Worm (Caenorhabditis elegans) whole organism, L1 larva: Measurements from ENCODE around the gene R05G6.10.
A peak's percentile ranks its signal among the peaks of the same experiment; 100 is the strongest.

Experiments used
- C04F5.9 ChIP-seq: sonication (generic microtip); optimal IDR thresholded peaks from 2 replicates; lab custom pipeline; 2016; ENCODE audit warnings: missing genetic modification characterization, missing compliant biosample characterization
- C34B4.2 ChIP-seq: sonication (generic microtip); optimal IDR thresholded peaks from 2 replicates; lab custom pipeline; 2017; ENCODE audit warnings: mild to moderate bottlenecking, missing genetic modification characterization, missing compliant biosample characterization
- F16B12.6 ChIP-seq: fragments of 150-350 bp; optimal IDR thresholded peaks from 2 replicates; lab custom pipeline; 2014; ENCODE audit warnings: missing biosample characterization, missing genetic modification characterization
- Y116A8C.19 ChIP-seq: sonication (generic microtip); optimal IDR thresholded peaks from 2 replicates; lab custom pipeline; 2016; ENCODE audit warnings: missing compliant biosample characterization, missing genetic modification characterization, borderline replicate concordance
- aha-1 ChIP-seq: fragments of 150-350 bp; optimal IDR thresholded peaks from 2 replicates; lab custom pipeline; 2014; ENCODE audit warnings: missing biosample characterization, missing genetic modification characterization
- alr-1 ChIP-seq: fragments of 200-800 bp; sonication (Bioruptor generic); optimal IDR thresholded peaks from 2 replicates; lab custom pipeline; 2018; ENCODE audit warnings: borderline replicate concordance, mild to moderate bottlenecking, missing genetic modification characterization, missing compliant biosample characterization
- aly-2 ChIP-seq: fragments of 150-350 bp; optimal IDR thresholded peaks from 2 replicates; lab custom pipeline; 2014; ENCODE audit warnings: missing biosample characterization, missing genetic modification characterization
- ama-1 ChIP-seq: fragments of 150-350 bp; optimal IDR thresholded peaks from 2 replicates; lab custom pipeline; 2014
- ceh-63 ChIP-seq: fragments of 200-800 bp; sonication (Bioruptor generic); optimal IDR thresholded peaks from 2 replicates; lab custom pipeline; 2018; ENCODE audit warnings: mild to moderate bottlenecking, missing genetic modification characterization, missing compliant biosample characterization
- ceh-8 ChIP-seq: fragments of 200-800 bp; sonication (Bioruptor generic); optimal IDR thresholded peaks from 2 replicates; lab custom pipeline; 2018; ENCODE audit warnings: mild to moderate bottlenecking, missing genetic modification characterization, moderate library complexity, missing compliant biosample characterization
- ceh-82 ChIP-seq, 3 experiments: fragments of 150-350 bp in 1 of 3; sonication (generic microtip) in 2 of 3; optimal IDR thresholded peaks; 2 replicates each; lab custom pipeline; 2014 to 2017; ENCODE audit warnings: missing biosample characterization in 3 of 3, missing genetic modification characterization in 3 of 3
- ceh-88 ChIP-seq: fragments of 200-800 bp; sonication (Bioruptor generic); IDR thresholded peaks from 2 replicates; pipeline ENCODE4 v1.3.6; 2022; ENCODE audit warnings: missing genetic modification characterization, missing compliant biosample characterization
- ces-1 ChIP-seq: fragments of 150-350 bp; optimal IDR thresholded peaks from 2 replicates; lab custom pipeline; 2014; ENCODE audit warnings: missing biosample characterization, missing genetic modification reagents, missing genetic modification characterization
- dpl-1 ChIP-seq, 3 experiments: fragments of 150-350 bp in 2 of 3; sonication (generic microtip) in 1 of 3; optimal IDR thresholded peaks; 2 replicates each; lab custom pipeline; 2014 to 2017; ENCODE audit warnings: missing biosample characterization in 3 of 3, missing genetic modification characterization in 3 of 3, missing genetic modification reagents in 3 of 3
- dsc-1 ChIP-seq: sonication (generic microtip); optimal IDR thresholded peaks from 2 replicates; lab custom pipeline; 2016; ENCODE audit warnings: mild to moderate bottlenecking, missing genetic modification characterization, missing compliant biosample characterization
- egl-27 ChIP-seq, 2 experiments: fragments of 150-350 bp in 1 of 2; sonication (generic microtip); optimal IDR thresholded peaks; 3 replicates each; lab custom pipeline; 2017 to 2018; ENCODE audit warnings: missing biosample characterization in 2 of 2, missing genetic modification characterization in 2 of 2, missing genetic modification reagents in 2 of 2
- elt-3 ChIP-seq, 6 experiments: fragments of 150-350 bp in 1 of 6; sonication (generic microtip); optimal IDR thresholded peaks; 2 replicates each; lab custom pipeline; 2017 to 2018; ENCODE audit warnings: missing biosample characterization in 6 of 6, missing genetic modification characterization in 6 of 6, inconsistent platforms in 1 of 6
- fkh-4 ChIP-seq: sonication (generic microtip); optimal IDR thresholded peaks from 2 replicates; lab custom pipeline; 2016; ENCODE audit warnings: missing compliant biosample characterization, missing genetic modification characterization, borderline replicate concordance
- hlh-17 ChIP-seq: fragments of 200-800 bp; sonication (Bioruptor generic); optimal IDR thresholded peaks from 2 replicates; lab custom pipeline; 2018; ENCODE audit warnings: missing genetic modification characterization, mild to moderate bottlenecking, missing compliant biosample characterization, moderate library complexity, borderline replicate concordance
- irx-1 ChIP-seq: sonication (generic microtip); optimal IDR thresholded peaks from 2 replicates; lab custom pipeline; 2016; ENCODE audit warnings: missing genetic modification characterization, missing compliant biosample characterization
- isw-1 ChIP-seq: fragments of 200-800 bp; sonication (Bioruptor generic); IDR thresholded peaks from 2 replicates; pipeline ENCODE4 v1.3.6; 2022; ENCODE audit warnings: missing genetic modification characterization, missing compliant biosample characterization
- jun-1 ChIP-seq: fragments of 150-350 bp; optimal IDR thresholded peaks from 2 replicates; lab custom pipeline; 2014; ENCODE audit warnings: missing biosample characterization, missing genetic modification reagents, missing genetic modification characterization
- lin-15B ChIP-seq: fragments of 150-350 bp; sonication (generic microtip); optimal IDR thresholded peaks from 3 replicates; lab custom pipeline; 2014; ENCODE audit warnings: missing biosample characterization, missing genetic modification characterization
- lin-35 ChIP-seq, 2 experiments: fragments of 150-350 bp; optimal IDR thresholded peaks; 2 replicates each; lab custom pipeline; 2014; ENCODE audit warnings: missing biosample characterization in 2 of 2, missing genetic modification characterization in 2 of 2, missing genetic modification reagents in 2 of 2
- lir-3 ChIP-seq: sonication (generic microtip); optimal IDR thresholded peaks from 2 replicates; lab custom pipeline; 2016; ENCODE audit warnings: mild to moderate bottlenecking, missing genetic modification characterization, moderate library complexity, missing compliant biosample characterization; ENCODE audit not compliant: poor library complexity
- mdl-1 ChIP-seq, 2 experiments: fragments of 150-350 bp; optimal IDR thresholded peaks; 2 replicates each; lab custom pipeline; 2014 to 2017; ENCODE audit warnings: missing biosample characterization in 2 of 2, missing genetic modification characterization in 2 of 2, inconsistent platforms in 1 of 2
- mep-1 ChIP-seq: fragments of 150-350 bp; optimal IDR thresholded peaks from 2 replicates; lab custom pipeline; 2014; ENCODE audit warnings: missing biosample characterization, missing genetic modification characterization
- nhr-11 ChIP-seq: fragments of 150-350 bp; optimal IDR thresholded peaks from 2 replicates; lab custom pipeline; 2014; ENCODE audit warnings: missing biosample characterization, missing genetic modification characterization
- nhr-19 ChIP-seq: fragments of 200-800 bp; sonication (Bioruptor generic); conservative IDR thresholded peaks from 2 replicates; pipeline ENCODE4 v1.3.6; 2022; ENCODE audit warnings: missing genetic modification characterization, missing compliant biosample characterization
- nhr-237 ChIP-seq: fragments of 150-350 bp; optimal IDR thresholded peaks from 2 replicates; lab custom pipeline; 2014; ENCODE audit warnings: missing biosample characterization, missing genetic modification characterization
- nhr-76 ChIP-seq: sonication (generic microtip); optimal IDR thresholded peaks from 2 replicates; lab custom pipeline; 2017; ENCODE audit warnings: missing biosample characterization, missing genetic modification characterization
- nhr-90 ChIP-seq: sonication (generic microtip); optimal IDR thresholded peaks from 2 replicates; lab custom pipeline; 2016; ENCODE audit warnings: mild to moderate bottlenecking, missing genetic modification characterization, missing compliant biosample characterization; ENCODE audit not compliant: poor library complexity
- pag-3 ChIP-seq: sonication (generic microtip); optimal IDR thresholded peaks from 2 replicates; lab custom pipeline; 2017; ENCODE audit warnings: missing genetic modification characterization, mild to moderate bottlenecking, missing compliant biosample characterization, antibody characterized with exemption, borderline replicate concordance; ENCODE audit not compliant: insufficient read depth
- pax-3 ChIP-seq: fragments of 200-800 bp; sonication (Bioruptor generic); optimal IDR thresholded peaks from 2 replicates; lab custom pipeline; 2018; ENCODE audit warnings: mild to moderate bottlenecking, missing genetic modification characterization, moderate library complexity, missing compliant biosample characterization
- rnt-1 ChIP-seq: sonication (generic microtip); optimal IDR thresholded peaks from 2 replicates; lab custom pipeline; 2016; ENCODE audit warnings: mild to moderate bottlenecking, missing genetic modification characterization, moderate library complexity, missing compliant biosample characterization
- sox-4 ChIP-seq: sonication (generic microtip); optimal IDR thresholded peaks from 2 replicates; lab custom pipeline; 2016; ENCODE audit warnings: missing genetic modification characterization, missing compliant biosample characterization
- sptf-1 ChIP-seq: fragments of 150-350 bp; optimal IDR thresholded peaks from 2 replicates; lab custom pipeline; 2014; ENCODE audit warnings: missing biosample characterization, missing genetic modification characterization
- swsn-7 ChIP-seq: sonication (generic microtip); optimal IDR thresholded peaks from 2 replicates; lab custom pipeline; 2016; ENCODE audit warnings: missing genetic modification characterization, missing compliant biosample characterization
- tlp-1 ChIP-seq: fragments of 150-350 bp; optimal IDR thresholded peaks from 2 replicates; lab custom pipeline; 2014; ENCODE audit warnings: missing biosample characterization, missing genetic modification characterization
- unc-130 ChIP-seq: fragments of 150-350 bp; optimal IDR thresholded peaks from 2 replicates; lab custom pipeline; 2017; ENCODE audit warnings: missing biosample characterization, missing genetic modification characterization, inconsistent platforms
- unc-62 ChIP-seq: fragments of 150-350 bp; optimal IDR thresholded peaks from 2 replicates; lab custom pipeline; 2014; ENCODE audit warnings: missing biosample characterization, missing genetic modification reagents, missing genetic modification characterization
- unc-98 ChIP-seq: fragments of 200-800 bp; sonication (Bioruptor generic); IDR thresholded peaks from 2 replicates; pipeline ENCODE4 v1.3.6; 2022; ENCODE audit warnings: missing genetic modification characterization, missing compliant biosample characterization
- vab-15 ChIP-seq: sonication (generic microtip); optimal IDR thresholded peaks from 2 replicates; lab custom pipeline; 2017; ENCODE audit warnings: missing genotype, mild to moderate bottlenecking, missing genetic modification characterization, missing compliant biosample characterization
- zag-1 ChIP-seq: fragments of 150-350 bp; optimal IDR thresholded peaks from 2 replicates; lab custom pipeline; 2014; ENCODE audit warnings: missing biosample characterization, missing genetic modification characterization
- ztf-11 ChIP-seq, 2 experiments: sonication (generic microtip); optimal IDR thresholded peaks; 2 replicates each; lab custom pipeline; 2016 to 2017; ENCODE audit warnings: missing genetic modification characterization in 2 of 2, missing biosample characterization in 1 of 2, missing compliant biosample characterization in 1 of 2

The R05G6.10 gene

DNA sequence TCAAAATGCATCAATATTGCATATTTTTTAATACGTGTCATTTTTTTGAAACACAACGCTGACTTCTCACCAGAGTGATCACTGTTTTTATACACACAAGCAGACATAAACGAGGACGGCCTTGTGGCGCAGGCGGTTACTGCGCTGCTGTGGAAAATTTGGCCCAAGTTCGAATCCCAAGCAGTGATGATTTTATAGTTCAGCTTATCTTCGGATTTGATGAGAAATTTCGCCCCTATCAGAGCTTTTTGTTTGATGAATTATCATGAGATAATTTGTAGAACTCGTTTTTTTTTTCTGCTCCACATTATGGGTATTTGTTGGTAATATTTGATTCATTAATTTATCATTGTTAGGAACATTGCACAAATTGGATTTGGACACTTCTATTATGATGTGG is 31.6 kb upstream of the R05G6.10 start (continued):
- TF ChIP-seq Y116A8C.19 (tag; lab: Kevin White, UChicago) (no peak), sptf-1 (tag; lab: Kevin White, UChicago) (no peak), mep-1 (tag; lab: Kevin White, UChicago) (peak; percentile 76), jun-1 (tag; lab: Kevin White, UChicago) (peak; percentile 47), elt-3 (tag; optimal IDR thresholded peaks at IDR 0.05; lab: Kevin White, UChicago) (peak in 2 of 6 experiments; percentile 0 to 68), C04F5.9 (tag; lab: Kevin White, UChicago) (no peak), mdl-1 (tag; optimal IDR thresholded peaks at IDR 0.05; lab: Kevin White, UChicago) (peak in 1 of 2 experiments; percentile 56), unc-130 (peak; percentile 70), isw-1 (GFP tag; lab: Robert Waterston, UW) (no peak), lir-3 (tag; lab: Kevin White, UChicago) (peak; percentile 13), hlh-17 (GFP tag; lab: Kevin White, UChicago) (no peak), fkh-4 (tag; lab: Kevin White, UChicago) (no peak), pag-3 (tag; lab: Kevin White, UChicago) (no peak), pax-3 (tag; lab: Kevin White, UChicago) (peak; percentile 14), swsn-7 (tag; lab: Kevin White, UChicago) (peak; percentile 69), ceh-82 (tag; optimal IDR thresholded peaks at IDR 0.05; lab: Kevin White, UChicago) (peak; percentile 37 to 73 (median 62)), ceh-8 (GFP tag; lab: Kevin White, UChicago) (no peak), lin-15B (tag; lab: Kevin White, UChicago) (peak; percentile 15), nhr-90 (peak; percentile 76), zag-1 (tag; lab: Kevin White, UChicago) (no peak), tlp-1 (no peak), dpl-1 (GFP tag; optimal IDR thresholded peaks at IDR 0.05; lab: Kevin White, UChicago) (peak in 2 of 3 experiments; percentile 48 to 53), ceh-63 (GFP tag; lab: Kevin White, UChicago) (no peak), unc-98 (GFP tag; lab: Robert Waterston, UW) (no peak), C34B4.2 (tag; lab: Kevin White, UChicago) (no peak), alr-1 (tag; lab: Kevin White, UChicago) (no peak), nhr-76 (tag; lab: Kevin White, UChicago) (no peak), aly-2 (peak; percentile 77), sox-4 (tag; lab: Kevin White, UChicago) (peak; percentile 17), ces-1 (no peak), irx-1 (peak; percentile 71), unc-62 (GFP tag; lab: Kevin White, UChicago) (no peak), egl-27 (tag; optimal IDR thresholded peaks at IDR 0.05; lab: Kevin White, UChicago) (no peak), aha-1 (tag; lab: Kevin White, UChicago) (no peak), vab-15 (tag; lab: Kevin White, UChicago) (peak; percentile 53), lin-35 (GFP tag; optimal IDR thresholded peaks at IDR 0.05; lab: Kevin White, UChicago) (peak; percentile 65 to 75), rnt-1 (peak; percentile 65), ceh-88 (GFP tag; lab: Robert Waterston, UW) (no peak), ama-1 (lab: Kevin White, UChicago) (no peak), nhr-19 (GFP tag; lab: Robert Waterston, UW) (no peak), F16B12.6 (tag; lab: Kevin White, UChicago) (peak; percentile 45), ztf-11 (tag; optimal IDR thresholded peaks at IDR 0.05; lab: Kevin White, UChicago) (no peak), nhr-237 (tag; lab: Kevin White, UChicago) (no peak), nhr-11 (no peak), dsc-1 (tag; lab: Kevin White, UChicago) (peak; percentile 66)
